Fruit fly (Drosophila melanogaster): Measurements from ENCODE around the gene CG42613.

Gene CG42613

DNA sequence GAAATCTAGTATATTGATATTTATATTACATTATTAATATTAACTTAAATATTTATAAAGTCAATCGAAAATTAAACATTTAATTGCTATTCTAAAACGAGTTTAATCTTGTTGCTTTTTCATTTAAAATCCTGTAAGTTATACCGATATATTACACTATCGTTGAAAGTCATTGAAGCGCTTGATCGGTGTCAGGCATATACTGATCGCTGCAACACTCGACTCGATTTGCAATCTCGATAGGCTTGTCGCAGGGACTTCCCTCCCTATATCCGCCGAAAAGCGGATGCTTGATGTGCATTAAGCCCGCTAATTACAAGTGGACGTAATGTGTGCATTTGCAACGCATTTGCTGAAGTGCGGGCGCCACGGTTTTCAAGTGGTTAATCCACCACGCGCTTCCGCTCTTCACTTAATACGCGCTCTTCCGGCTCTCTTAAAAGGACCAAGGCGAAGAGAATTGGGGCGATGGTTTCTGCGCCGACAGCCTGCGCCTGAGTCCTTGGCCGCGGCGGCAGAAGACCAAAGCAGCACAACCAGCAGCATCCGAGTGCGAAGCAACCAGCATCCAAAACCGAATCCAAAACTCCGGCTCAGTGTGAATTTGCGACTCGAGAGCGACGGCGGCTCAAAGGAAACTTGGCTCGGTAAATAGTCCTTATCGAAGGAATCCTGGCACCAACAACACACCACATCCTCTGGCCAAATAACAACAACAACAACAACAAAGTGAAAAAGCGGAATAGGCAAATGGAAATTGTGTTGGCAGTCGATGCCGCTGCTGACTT lies at the start of gene CG42613 (continued):
- TF ChIP-seq eve (GFP tag; optimal IDR thresholded peaks at IDR 0.05): no peak
- peak; percentile 34 for TF ChIP-seq Med (GFP tag)
- no peak for TF ChIP-seq nerfin-1 (tag; optimal IDR thresholded peaks at IDR 0.05)
- TF ChIP-seq CG8924 (tag; optimal IDR thresholded peaks at IDR 0.05): peak; percentile 27
- TF ChIP-seq dati (GFP tag; IDR thresholded peaks at IDR 0.05): 0 out of 2 replicates have a peak, but pooled peaks have one; percentile 40
- TF ChIP-seq insv (GFP tag; optimal IDR thresholded peaks at IDR 0.05): peak in 1 of 2 experiments; percentile 37
- peak; percentile 14; the same call in 1 of the 3 replicates for TF ChIP-seq B-H1 (GFP tag; IDR thresholded peaks at IDR 0.05)
- peak; percentile 39 for TF ChIP-seq abd-A (tag; optimal IDR thresholded peaks at IDR 0.05)
- peak; percentile 57 for TF ChIP-seq CG5180 (GFP tag; optimal IDR thresholded peaks at IDR 0.05)
- no peak; the same call in 2 of the 3 replicates for TF ChIP-seq sr (GFP tag; IDR thresholded peaks at IDR 0.05)
- TF ChIP-seq tin (GFP tag; optimal IDR thresholded peaks at IDR 0.05): peak; percentile 17
- TF ChIP-seq CG30020 (tag; optimal IDR thresholded peaks at IDR 0.05): peak; percentile 40
- TF ChIP-seq CG13287 (GFP tag; IDR thresholded peaks at IDR 0.05; ENCODE audit: partially characterized antibody): 0 out of 2 replicates have a peak, but pooled peaks have one; percentile 56
- peak; percentile 26 for TF ChIP-seq TFAM (GFP tag; optimal IDR thresholded peaks at IDR 0.05)
- TF ChIP-seq CG12236 (GFP tag; optimal IDR thresholded peaks at IDR 0.05): peak; percentile 58
- TF ChIP-seq CG10565 (GFP tag; optimal IDR thresholded peaks at IDR 0.05): no peak
- peak; percentile 28 for TF ChIP-seq grau (tag; optimal IDR thresholded peaks at IDR 0.05)
- TF ChIP-seq esg (GFP tag; conservative IDR thresholded peaks at IDR 0.05): no peak
- TF ChIP-seq grn (GFP tag; optimal IDR thresholded peaks at IDR 0.05): no peak
- no peak for TF ChIP-seq YL-1 (GFP tag; optimal IDR thresholded peaks at IDR 0.05)
- peak; percentile 2 for TF ChIP-seq CG10462 (GFP tag; optimal IDR thresholded peaks at IDR 0.05)
- no peak for TF ChIP-seq chn (GFP tag; optimal IDR thresholded peaks at IDR 0.05)
- peak; percentile 68; the same call in 2 of the 3 replicates for TF ChIP-seq CG17361 (GFP tag; IDR thresholded peaks at IDR 0.05)
- peak; percentile 3 for TF ChIP-seq CG17829 (tag; optimal IDR thresholded peaks at IDR 0.05)
- peak; percentile 35; the same call in 1 of the 2 replicates for TF ChIP-seq ttk (GFP tag; IDR thresholded peaks at IDR 0.05)
- TF ChIP-seq dmrt99B (tag; optimal IDR thresholded peaks at IDR 0.05): peak; percentile 36
- TF ChIP-seq tgo (GFP tag; IDR thresholded peaks at IDR 0.05): no peak
- no peak for TF ChIP-seq Atf6 (GFP tag; IDR thresholded peaks at IDR 0.05)
- peak; percentile 20 for TF ChIP-seq CG6854 (GFP tag; optimal IDR thresholded peaks at IDR 0.05)
- TF ChIP-seq CG8089 (GFP tag; optimal IDR thresholded peaks at IDR 0.05): peak; percentile 78
- peak; percentile 63 for TF ChIP-seq Bgb (GFP tag; IDR thresholded peaks at IDR 0.05; ENCODE audit: partially characterized antibody)
- TF ChIP-seq sug (tag; optimal IDR thresholded peaks at IDR 0.05): no peak
- TF ChIP-seq C15 (GFP tag; IDR thresholded peaks at IDR 0.05): no peak
- peak; percentile 18 for TF ChIP-seq CG8290 (GFP tag; optimal IDR thresholded peaks at IDR 0.05)
- TF ChIP-seq CG8290 (tag; optimal IDR thresholded peaks at IDR 0.05): peak; percentile 75 to 93
- no peak for TF ChIP-seq Ravus (GFP tag; IDR thresholded peaks at IDR 0.05)
- peak; percentile 68; the same call in 1 of the 3 replicates for TF ChIP-seq CG34224 (GFP tag; IDR thresholded peaks at IDR 0.05; ENCODE audit: partially characterized antibody)
- peak; percentile 77 for TF ChIP-seq CG17802 (tag; optimal IDR thresholded peaks at IDR 0.05)
- TF ChIP-seq Dip2 (GFP tag; IDR thresholded peaks at IDR 0.05): no peak
- TF ChIP-seq schlank (tag; optimal IDR thresholded peaks at IDR 0.05): peak; percentile 74
- no peak for TF ChIP-seq cad (GFP tag; optimal IDR thresholded peaks at IDR 0.05)
- peak; percentile 64 for TF ChIP-seq CG6765 (GFP tag; optimal IDR thresholded peaks at IDR 0.05)
- TF ChIP-seq nom (GFP tag; optimal IDR thresholded peaks at IDR 0.05): peak; percentile 58
- TF ChIP-seq CG9876 (GFP tag; optimal IDR thresholded peaks at IDR 0.05): peak; percentile 19
- peak; percentile 75 for TF ChIP-seq CG18764 (GFP tag; optimal IDR thresholded peaks at IDR 0.05)
- TF ChIP-seq CG9609 (GFP tag; optimal IDR thresholded peaks at IDR 0.05): peak; percentile 72
- TF ChIP-seq Nf-YA (GFP tag; IDR thresholded peaks at IDR 0.05): peak; percentile 64; the same call in 1 of the 2 replicates
- TF ChIP-seq Tbp (GFP tag; optimal IDR thresholded peaks at IDR 0.05): no peak
- TF ChIP-seq Camta (GFP tag; optimal IDR thresholded peaks at IDR 0.05): peak; percentile 44
- no peak for TF ChIP-seq run (tag; optimal IDR thresholded peaks at IDR 0.05)
